Fruit fly (Drosophila melanogaster): Measurements from ENCODE around the gene Ddrgk1.

Ddrgk1 gene

dm6 chr3R:21223453-21224057, 8.7 kb downstream of the Ddrgk1 start, which contains the start of the genes CG3337 and Nelf-A (continued):
- TF ChIP-seq Sox102F (GFP tag; optimal IDR thresholded peaks at IDR 0.05) (no peak), CG10669 (GFP tag; optimal IDR thresholded peaks at IDR 0.05) (no peak), Eip75B (GFP tag; optimal IDR thresholded peaks at IDR 0.05) (no peak), CG9139 (GFP tag; optimal IDR thresholded peaks at IDR 0.05) (no peak), Eip93F (GFP tag; optimal IDR thresholded peaks at IDR 0.05) (no peak), CG32006 (GFP tag; optimal IDR thresholded peaks at IDR 0.05) (no peak), CG4318 (GFP tag; optimal IDR thresholded peaks at IDR 0.05) (no peak), CG6792 (GFP tag; optimal IDR thresholded peaks at IDR 0.05) (peak; percentile 37), dac (GFP tag; optimal IDR thresholded peaks at IDR 0.05) (peak; percentile 16), dsx (GFP tag; optimal IDR thresholded peaks at IDR 0.05; ENCODE audit: poor library complexity, severe bottlenecking) (no peak), Sox15 (GFP tag; optimal IDR thresholded peaks at IDR 0.05) (no peak), svp (GFP tag) (no peak), lz (GFP tag; optimal IDR thresholded peaks at IDR 0.05) (peak; percentile 48), topi (GFP tag; optimal IDR thresholded peaks at IDR 0.05) (peak; percentile 28)

DNA sequence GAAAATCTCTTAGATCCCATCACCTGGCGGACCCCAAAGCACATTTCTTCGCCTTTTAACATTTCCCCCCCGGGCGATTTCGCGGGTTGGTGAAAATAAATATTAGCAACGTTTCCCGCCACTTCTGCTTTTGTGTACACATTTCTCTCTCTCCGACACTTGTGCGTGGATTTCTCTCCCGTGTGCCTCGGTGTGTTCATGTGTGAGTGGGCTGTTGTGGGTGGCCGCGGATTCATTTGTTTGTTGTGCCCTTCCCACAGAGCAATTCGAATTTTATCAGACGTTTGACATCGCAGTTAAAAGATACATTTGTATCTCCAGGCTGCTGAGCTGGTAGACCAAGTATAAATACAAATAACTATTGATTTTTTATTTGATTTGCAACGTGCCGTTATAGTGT, 9.4 kb downstream of the Ddrgk1 start:
- TF ChIP-seq vri (GFP tag; optimal IDR thresholded peaks at IDR 0.05) (no peak), CG11762 (GFP tag; optimal IDR thresholded peaks at IDR 0.05; ENCODE audit: insufficient read depth) (no peak), CG11902 (GFP tag; optimal IDR thresholded peaks at IDR 0.05) (peak; percentile 27), Eip75B (GFP tag; optimal IDR thresholded peaks at IDR 0.05) (no peak), CG11294 (GFP tag; IDR thresholded peaks at IDR 0.05) (no peak), net (GFP tag; optimal IDR thresholded peaks at IDR 0.05) (peak; percentile 46), svp (GFP tag) (no peak), Met (GFP tag; optimal IDR thresholded peaks at IDR 0.05) (no peak), Ets96B (tag; optimal IDR thresholded peaks at IDR 0.05) (no peak), Hr4 (GFP tag; optimal IDR thresholded peaks at IDR 0.05) (no peak), CG34406 (GFP tag; optimal IDR thresholded peaks at IDR 0.05) (peak; percentile 50), pdm3 (GFP tag; optimal IDR thresholded peaks at IDR 0.05) (no peak), fd85E (GFP tag; optimal IDR thresholded peaks at IDR 0.05) (no peak), CG16779 (tag; optimal IDR thresholded peaks at IDR 0.05) (no peak), eg (GFP tag; IDR thresholded peaks at IDR 0.05) (peak; percentile 76), esn (GFP tag; optimal IDR thresholded peaks at IDR 0.05) (peak; percentile 67), Blimp-1 (GFP tag; optimal IDR thresholded peaks at IDR 0.05) (no peak), Sox102F (GFP tag; optimal IDR thresholded peaks at IDR 0.05) (no peak), Sox15 (GFP tag; optimal IDR thresholded peaks at IDR 0.05) (no peak), CG1621 (tag; optimal IDR thresholded peaks at IDR 0.05) (no peak), CG4318 (GFP tag; optimal IDR thresholded peaks at IDR 0.05) (no peak), Lpt (GFP tag; optimal IDR thresholded peaks at IDR 0.05) (peak; percentile 43), Gug (GFP tag; IDR thresholded peaks at IDR 0.05) (no peak; the same call in 1 of the 2 replicates), CG10669 (GFP tag; optimal IDR thresholded peaks at IDR 0.05) (no peak), CG6854 (GFP tag; optimal IDR thresholded peaks at IDR 0.05) (no peak), salr (GFP tag; optimal IDR thresholded peaks at IDR 0.05) (no peak), CG6163 (GFP tag; IDR thresholded peaks at IDR 0.05) (peak; percentile 59; the same call in 1 of the 3 replicates), OdsH (GFP tag; optimal IDR thresholded peaks at IDR 0.05) (no peak), Smox (GFP tag; optimal IDR thresholded peaks at IDR 0.05) (no peak), Ets21C (GFP tag; optimal IDR thresholded peaks at IDR 0.05) (peak; percentile 15), Eip93F (GFP tag; optimal IDR thresholded peaks at IDR 0.05) (no peak), lz (GFP tag; optimal IDR thresholded peaks at IDR 0.05) (peak; percentile 59), Sox14 (GFP tag; optimal IDR thresholded peaks at IDR 0.05) (peak; percentile 69), acj6 (GFP tag; optimal IDR thresholded peaks at IDR 0.05) (peak; percentile 56), achi (GFP tag; optimal IDR thresholded peaks at IDR 0.05) (no peak), CG3919 (GFP tag; optimal IDR thresholded peaks at IDR 0.05) (peak; percentile 56), fd59A (GFP tag; optimal IDR thresholded peaks at IDR 0.05) (no peak), CG6276 (GFP tag; optimal IDR thresholded peaks at IDR 0.05) (no peak), ss (GFP tag; optimal IDR thresholded peaks at IDR 0.05) (no peak), dac (GFP tag; optimal IDR thresholded peaks at IDR 0.05) (no peak), CG3032 (tag; optimal IDR thresholded peaks at IDR 0.05) (no peak), Hr39 (GFP tag; optimal IDR thresholded peaks at IDR 0.05) (peak; percentile 49), CG8632 (GFP tag; optimal IDR thresholded peaks at IDR 0.05) (peak; percentile 44)

Measured in whole organism, prepupa.